Worm (Caenorhabditis elegans) whole organism, L3 larva: ENCODE measurements around the gene ZC404.1.

ENCODE experiments used
- R02D3.7 ChIP-seq: fragments of 150-350 bp; optimal IDR thresholded peaks from 2 replicates; lab custom pipeline; 2014; ENCODE audit warnings: missing biosample characterization, missing genetic modification characterization
- ZK546.5 ChIP-seq: sonication (generic microtip); optimal IDR thresholded peaks from 2 replicates; lab custom pipeline; 2017; ENCODE audit warnings: missing biosample characterization, missing genetic modification characterization
- aly-2 ChIP-seq: fragments of 150-350 bp; optimal IDR thresholded peaks from 2 replicates; lab custom pipeline; 2014; ENCODE audit warnings: missing biosample characterization, missing genetic modification characterization
- ama-1 ChIP-seq: fragments of 150-350 bp; optimal IDR thresholded peaks from 2 replicates; lab custom pipeline; 2018
- ceh-16 ChIP-seq: sonication (generic microtip); optimal IDR thresholded peaks from 2 replicates; lab custom pipeline; 2017; ENCODE audit warnings: missing biosample characterization, missing genetic modification characterization
- ceh-82 ChIP-seq: fragments of 150-350 bp; optimal IDR thresholded peaks from 2 replicates; lab custom pipeline; 2014; ENCODE audit warnings: missing biosample characterization, missing genetic modification characterization
- egl-27 ChIP-seq: sonication (generic microtip); optimal IDR thresholded peaks from 4 replicates; lab custom pipeline; 2017; ENCODE audit warnings: missing biosample characterization, missing genetic modification reagents, missing genetic modification characterization
- egl-5 ChIP-seq: fragments of 150-350 bp; optimal IDR thresholded peaks from 2 replicates; lab custom pipeline; 2017; ENCODE audit warnings: missing biosample characterization, missing genetic modification reagents, missing genetic modification characterization, inconsistent platforms
- elt-3 ChIP-seq, 3 experiments: fragments of 150-350 bp in 1 of 3; sonication (generic microtip) in 2 of 3; optimal IDR thresholded peaks; 2 replicates in 2 of 3; 4 replicates in 1 of 3; lab custom pipeline; 2014 to 2017; ENCODE audit warnings: missing biosample characterization in 3 of 3, missing genetic modification characterization in 3 of 3
- eor-1 ChIP-seq, 2 experiments: fragments of 150-350 bp; optimal IDR thresholded peaks; 2 replicates each; lab custom pipeline; 2014 to 2018; ENCODE audit warnings: missing biosample characterization in 2 of 2, missing genetic modification characterization in 2 of 2
- fkh-10 ChIP-seq: sonication (generic microtip); optimal IDR thresholded peaks from 2 replicates; lab custom pipeline; 2017; ENCODE audit warnings: missing biosample characterization, missing genetic modification reagents, missing genetic modification characterization
- fkh-2 ChIP-seq: fragments of 150-350 bp; optimal IDR thresholded peaks from 2 replicates; lab custom pipeline; 2014; ENCODE audit warnings: missing biosample characterization, missing genetic modification reagents, missing genetic modification characterization
- hmg-11 ChIP-seq: sonication (generic microtip); optimal IDR thresholded peaks from 2 replicates; lab custom pipeline; 2016; ENCODE audit warnings: missing genetic modification characterization, missing compliant biosample characterization
- jun-1 ChIP-seq: fragments of 150-350 bp; optimal IDR thresholded peaks from 2 replicates; lab custom pipeline; 2014; ENCODE audit warnings: missing biosample characterization, missing genetic modification reagents, missing genetic modification characterization
- lin-39 ChIP-seq: fragments of 150-350 bp; optimal IDR thresholded peaks from 2 replicates; lab custom pipeline; 2018; ENCODE audit warnings: missing biosample characterization, missing genetic modification reagents, missing genetic modification characterization
- lsy-12 ChIP-seq: sonication (generic microtip); optimal IDR thresholded peaks from 2 replicates; lab custom pipeline; 2016; ENCODE audit warnings: mild to moderate bottlenecking, missing genetic modification characterization, missing compliant biosample characterization
- mdl-1 ChIP-seq: fragments of 150-350 bp; optimal IDR thresholded peaks from 2 replicates; lab custom pipeline; 2014; ENCODE audit warnings: missing biosample characterization, missing genetic modification characterization
- nfya-1 ChIP-seq: sonication (generic microtip); optimal IDR thresholded peaks from 2 replicates; lab custom pipeline; 2017; ENCODE audit warnings: missing genetic modification characterization, mild to moderate bottlenecking, missing compliant biosample characterization, antibody characterized with exemption, moderate library complexity; ENCODE audit not compliant: insufficient read depth
- nhr-11 ChIP-seq: fragments of 150-350 bp; optimal IDR thresholded peaks from 2 replicates; lab custom pipeline; 2014; ENCODE audit warnings: missing biosample characterization, missing genetic modification characterization
- nhr-23 ChIP-seq: fragments of 150-350 bp; optimal IDR thresholded peaks from 2 replicates; lab custom pipeline; 2014; ENCODE audit warnings: missing biosample characterization, missing genetic modification reagents, missing genetic modification characterization
- nhr-25 ChIP-seq: sonication (generic microtip); optimal IDR thresholded peaks from 2 replicates; lab custom pipeline; 2017; ENCODE audit warnings: missing biosample characterization, missing genetic modification characterization
- nhr-28 ChIP-seq: fragments of 150-350 bp; optimal IDR thresholded peaks from 2 replicates; lab custom pipeline; 2014; ENCODE audit warnings: missing biosample characterization, missing genetic modification characterization
- nhr-67 ChIP-seq: fragments of 150-350 bp; optimal IDR thresholded peaks from 2 replicates; lab custom pipeline; 2014; ENCODE audit warnings: missing biosample characterization, missing genetic modification characterization
- nhr-76 ChIP-seq: fragments of 150-350 bp; sonication (generic microtip); optimal IDR thresholded peaks from 5 replicates; lab custom pipeline; 2014; ENCODE audit warnings: missing biosample characterization, missing genetic modification characterization
- nhr-77 ChIP-seq: fragments of 150-350 bp; optimal IDR thresholded peaks from 2 replicates; lab custom pipeline; 2014; ENCODE audit warnings: missing biosample characterization, missing genetic modification characterization
- pha-4 ChIP-seq: fragments of 150-350 bp; optimal IDR thresholded peaks from 2 replicates; lab custom pipeline; 2014; ENCODE audit warnings: missing biosample characterization, missing genetic modification reagents, missing genetic modification characterization
- pqm-1 ChIP-seq: fragments of 150-350 bp; optimal IDR thresholded peaks from 2 replicates; lab custom pipeline; 2017; ENCODE audit warnings: missing biosample characterization, missing genetic modification characterization, inconsistent platforms
- sea-2 ChIP-seq: fragments of 150-350 bp; sonication (generic microtip); optimal IDR thresholded peaks from 4 replicates; lab custom pipeline; 2014; ENCODE audit warnings: missing biosample characterization, missing genetic modification reagents, missing genetic modification characterization
- skn-1 ChIP-seq: fragments of 150-350 bp; optimal IDR thresholded peaks from 2 replicates; lab custom pipeline; 2014; ENCODE audit warnings: missing biosample characterization, missing genetic modification characterization
- snpc-4 ChIP-seq: fragments of 150-350 bp; optimal IDR thresholded peaks from 2 replicates; lab custom pipeline; 2014; ENCODE audit warnings: missing biosample characterization, missing genetic modification characterization
- tbx-2 ChIP-seq: sonication (generic microtip); optimal IDR thresholded peaks from 2 replicates; lab custom pipeline; 2016; ENCODE audit warnings: mild to moderate bottlenecking, missing genetic modification characterization, missing compliant biosample characterization
- unc-62 ChIP-seq: fragments of 150-350 bp; sonication (generic microtip); optimal IDR thresholded peaks from 4 replicates; lab custom pipeline; 2014; ENCODE audit warnings: missing biosample characterization, missing genetic modification reagents, missing genetic modification characterization
- zag-1 ChIP-seq: fragments of 150-350 bp; optimal IDR thresholded peaks from 2 replicates; lab custom pipeline; 2014; ENCODE audit warnings: missing biosample characterization, missing genetic modification characterization
- ztf-4 ChIP-seq: fragments of 150-350 bp; optimal IDR thresholded peaks from 2 replicates; lab custom pipeline; 2014; ENCODE audit warnings: missing biosample characterization, missing genetic modification characterization

ZC404.1 gene

DNA sequence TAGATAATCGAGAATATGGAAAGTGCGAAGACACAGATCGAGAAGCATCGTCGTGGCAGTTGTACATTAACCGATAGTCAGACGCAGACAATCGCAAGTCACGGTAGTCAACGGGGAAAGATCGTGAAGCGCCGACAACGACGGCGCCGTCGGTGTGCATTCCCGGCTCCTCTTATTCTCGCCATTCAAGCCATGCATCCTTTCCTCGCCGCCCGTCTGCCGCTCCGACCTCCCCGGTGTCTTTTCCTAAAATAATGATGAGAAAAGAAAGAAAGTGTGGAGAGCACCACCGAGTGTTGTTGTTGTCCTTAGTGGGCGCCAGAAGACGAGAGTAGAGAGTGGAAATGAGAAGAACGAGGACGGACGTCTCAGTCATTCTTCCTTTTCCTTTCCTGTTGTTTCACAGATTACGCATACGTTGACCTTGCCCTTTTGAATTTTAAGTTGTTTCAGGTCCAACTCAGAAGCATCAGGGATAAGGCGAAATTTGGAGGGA, at the start of gene ZC404.1:
ZC404.1 (plus strand) TSS at position 446 of the 496 bp plus-strand sequence.
- TF ChIP-seq tbx-2 (tag; lab: Kevin White, UChicago): no peak
- peak; percentile 28 for TF ChIP-seq lin-39 (tag; lab: Kevin White, UChicago)
- peak; percentile 71 for TF ChIP-seq snpc-4

DNA sequence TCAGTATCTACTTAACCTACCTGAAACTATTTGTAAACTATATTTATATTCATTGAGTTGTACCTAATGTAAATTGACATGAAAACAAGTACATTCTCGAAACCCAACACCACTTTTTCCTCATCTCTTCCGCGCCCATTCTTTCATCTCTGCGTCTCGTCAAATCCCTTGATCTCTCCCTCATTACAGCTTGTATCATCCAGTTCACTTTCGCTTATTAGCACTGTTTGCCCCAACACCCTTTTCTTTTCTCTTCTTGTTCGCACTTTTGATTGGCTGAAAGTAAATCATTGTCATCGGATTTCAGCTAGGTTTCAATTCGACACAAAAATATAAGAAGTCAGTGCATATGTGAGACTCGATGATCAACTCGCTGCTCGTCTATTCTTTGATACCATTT, 49.2 kb upstream of the ZC404.1 start, which contains the start of gene T25F10.3:
T25F10.3 (plus strand) TSS at position 308 of the 400 bp plus-strand sequence.
- TF ChIP-seq sea-2 (GFP tag; lab: Kevin White, UChicago) (no peak), skn-1 (tag; lab: Kevin White, UChicago) (no peak), nhr-25 (peak; percentile 41)

DNA sequence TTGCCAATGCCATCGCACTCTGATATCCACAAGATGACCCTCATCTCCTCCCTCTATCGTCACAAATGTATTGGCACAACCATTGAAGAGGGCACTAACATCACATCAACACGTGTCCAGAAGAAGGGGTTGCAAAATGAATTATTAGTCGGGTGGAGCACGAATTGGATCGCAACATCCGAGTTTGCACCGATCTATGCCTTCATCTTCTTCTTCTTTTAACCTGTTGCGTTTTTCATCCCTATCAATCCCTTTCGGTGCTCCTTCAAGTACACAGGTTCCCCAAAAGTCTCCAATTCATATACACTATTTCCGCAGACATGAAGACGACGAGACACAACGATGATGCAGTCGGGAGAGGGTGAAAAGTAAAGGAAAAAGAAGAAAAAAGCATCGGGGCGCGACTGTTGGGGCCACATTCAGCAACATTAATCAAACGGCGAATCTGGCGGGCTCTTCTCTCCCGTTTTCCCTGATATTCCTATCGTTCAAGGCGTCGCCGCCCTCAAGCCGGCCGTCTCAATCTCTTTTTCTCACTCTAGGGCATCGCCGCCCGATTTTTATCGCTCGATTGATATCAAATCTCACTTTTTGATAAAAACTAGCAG, 42.4 kb upstream of the ZC404.1 start:
- TF ChIP-seq ceh-16 (tag; lab: Kevin White, UChicago) (no peak), eor-1 (tag; optimal IDR thresholded peaks at IDR 0.05; lab: Kevin White, UChicago) (no peak), pqm-1 (tag; lab: Kevin White, UChicago) (no peak), nhr-67 (no peak), ZK546.5 (tag; lab: Kevin White, UChicago) (no peak), ztf-4 (tag; lab: Kevin White, UChicago) (no peak), ceh-82 (tag; lab: Kevin White, UChicago) (no peak), elt-3 (tag; optimal IDR thresholded peaks at IDR 0.05; lab: Kevin White, UChicago) (no peak), skn-1 (tag; lab: Kevin White, UChicago) (no peak), nhr-28 (tag; lab: Kevin White, UChicago) (no peak), unc-62 (GFP tag; lab: Kevin White, UChicago) (no peak), ama-1 (no peak), R02D3.7 (tag; lab: Kevin White, UChicago) (no peak), nhr-76 (tag; lab: Kevin White, UChicago) (no peak), lsy-12 (tag; lab: Kevin White, UChicago) (no peak), fkh-2 (tag; lab: Kevin White, UChicago) (no peak), mdl-1 (no peak), egl-5 (tag; lab: Kevin White, UChicago) (no peak), nhr-11 (tag; lab: Kevin White, UChicago) (no peak), jun-1 (tag; lab: Kevin White, UChicago) (no peak)

DNA sequence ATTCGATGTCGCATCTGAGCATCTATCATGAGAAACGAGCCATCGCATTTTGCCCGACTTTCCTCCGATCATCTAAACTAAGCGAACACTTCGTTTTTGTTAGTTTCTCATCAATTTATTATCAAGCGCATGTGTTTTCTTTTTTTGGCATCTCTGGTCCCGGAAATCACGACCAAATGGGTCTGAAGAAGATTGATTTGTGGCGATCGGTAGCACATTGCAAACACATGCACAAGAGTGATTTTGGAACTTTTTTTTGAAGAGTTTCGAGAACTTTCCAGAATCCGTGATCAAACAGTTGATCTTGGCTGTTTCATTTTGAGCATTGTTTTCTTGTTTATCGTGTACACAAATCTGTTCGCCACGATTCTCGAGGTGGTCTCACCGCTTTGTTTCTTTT, 40.7 kb upstream of the ZC404.1 start:
- TF ChIP-seq lin-39 (tag; lab: Kevin White, UChicago) (no peak), egl-27 (no peak), nhr-28 (tag; lab: Kevin White, UChicago) (no peak), egl-5 (tag; lab: Kevin White, UChicago) (no peak), snpc-4 (no peak), hmg-11 (tag; lab: Kevin White, UChicago) (no peak), nhr-23 (tag; lab: Kevin White, UChicago) (no peak), mdl-1 (no peak), ceh-16 (tag; lab: Kevin White, UChicago) (no peak), nhr-76 (tag; lab: Kevin White, UChicago) (no peak), nfya-1 (tag; lab: Kevin White, UChicago) (no peak), zag-1 (no peak), ama-1 (no peak), nhr-11 (tag; lab: Kevin White, UChicago) (no peak)

DNA sequence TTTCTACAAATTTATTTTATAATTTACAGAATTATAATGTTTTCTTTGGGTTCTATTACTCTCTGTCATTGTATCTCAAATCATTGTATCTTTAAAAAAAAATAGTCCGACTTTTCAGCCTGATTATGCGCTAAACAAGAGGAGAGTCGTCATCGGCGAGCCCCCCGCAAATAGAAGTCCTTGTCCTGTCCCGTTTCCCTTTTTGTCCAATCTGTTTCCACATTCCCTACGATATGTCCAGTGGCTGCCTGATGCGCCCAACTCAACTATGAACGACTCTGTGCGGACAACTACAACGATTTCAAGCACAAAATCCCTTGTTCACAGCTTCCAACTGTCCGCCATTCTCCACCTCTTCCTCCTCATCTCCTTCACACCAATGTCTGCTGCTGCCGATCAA, 36.0 kb upstream of the ZC404.1 start, which contains the start of gene dbl-1:
dbl-1 (plus strand) TSS at position 119 of the 400 bp plus-strand sequence.
- TF ChIP-seq pha-4 (tag; lab: Kevin White, UChicago): no peak
- no peak for TF ChIP-seq nhr-77 (tag; lab: Kevin White, UChicago)
- no peak for TF ChIP-seq aly-2 (tag; lab: Kevin White, UChicago)
- no peak for TF ChIP-seq fkh-2 (tag; lab: Kevin White, UChicago)
- no peak for TF ChIP-seq zag-1
- no peak for TF ChIP-seq sea-2 (GFP tag; lab: Kevin White, UChicago)
- no peak for TF ChIP-seq ztf-4 (tag; lab: Kevin White, UChicago)
- no peak for TF ChIP-seq eor-1 (tag; optimal IDR thresholded peaks at IDR 0.05; lab: Kevin White, UChicago)
- no peak for TF ChIP-seq fkh-10 (GFP tag; lab: Kevin White, UChicago)
